Fruit fly (Drosophila melanogaster) whole organism, embryonic: Measurements from ENCODE around the gene CG13766.

Experiments
- Awh ChIP-seq: fragments of 200-800 bp; sonication (Bioruptor generic); IDR thresholded peaks from 2 replicates; pipeline ENCODE4, ENCODE4 v1.3.6; 2022; ENCODE audit warnings: missing biosample characterization, missing genetic modification characterization
- CG10462 ChIP-seq: fragments of 200-800 bp; sonication (Bioruptor generic); optimal IDR thresholded peaks from 2 replicates; lab custom pipeline; 2016; ENCODE audit warnings: missing biosample characterization, missing genetic modification characterization
- CG11560 ChIP-seq: fragments of 200-800 bp; sonication (Bioruptor generic); IDR thresholded peaks from 3 replicates; pipeline ENCODE4 v1.3.6; 2022; ENCODE audit warnings: missing biosample characterization, missing genetic modification characterization
- CG12155 ChIP-seq: fragments of 200-800 bp; sonication (Bioruptor generic); optimal IDR thresholded peaks from 3 replicates; lab custom pipeline; 2016; ENCODE audit warnings: missing biosample characterization, missing genetic modification characterization
- CG12391 ChIP-seq: fragments of 200-800 bp; sonication (Bioruptor generic); optimal IDR thresholded peaks from 3 replicates; lab custom pipeline; 2018; ENCODE audit warnings: missing biosample characterization, mild to moderate bottlenecking, missing genetic modification characterization, moderate library complexity
- CG13424 ChIP-seq: fragments of 200-800 bp; sonication (Bioruptor generic); optimal IDR thresholded peaks from 2 replicates; lab custom pipeline; 2019; ENCODE audit warnings: missing biosample characterization, mild to moderate bottlenecking, missing genetic modification characterization, moderate library complexity
- CG13894 ChIP-seq: fragments of 200-800 bp; sonication (Bioruptor generic); optimal IDR thresholded peaks from 3 replicates; lab custom pipeline; 2018; ENCODE audit warnings: missing biosample characterization, mild to moderate bottlenecking, missing genetic modification characterization, moderate library complexity
- CG15601 ChIP-seq: fragments of 200-800 bp; sonication (Bioruptor generic); optimal IDR thresholded peaks from 3 replicates; lab custom pipeline; 2019; ENCODE audit warnings: missing biosample characterization, mild to moderate bottlenecking, missing genetic modification characterization, moderate library complexity
- CG17328 ChIP-seq: fragments of 200-800 bp; sonication (Bioruptor generic); IDR thresholded peaks from 2 replicates; pipeline ENCODE4 v1.3.6; 2022; ENCODE audit warnings: missing biosample characterization, missing genetic modification characterization
- CG17361 ChIP-seq: fragments of 200-800 bp; sonication (Bioruptor generic); IDR thresholded peaks from 3 replicates; pipeline ENCODE4 v1.3.6; 2022; ENCODE audit warnings: missing biosample characterization, missing genetic modification characterization
- CG17385 ChIP-seq: fragments of 200-800 bp; sonication (Bioruptor generic); optimal IDR thresholded peaks from 3 replicates; lab custom pipeline; 2018; ENCODE audit warnings: missing biosample characterization, mild to moderate bottlenecking, missing genetic modification characterization
- CG17802 ChIP-seq: fragments of 200-800 bp; sonication (Bioruptor generic); optimal IDR thresholded peaks from 2 replicates; lab custom pipeline; 2018; ENCODE audit warnings: missing biosample characterization, mild to moderate bottlenecking, missing genetic modification characterization, moderate library complexity
- CG2202 ChIP-seq: fragments of 200-800 bp; sonication (Bioruptor generic); optimal IDR thresholded peaks from 2 replicates; lab custom pipeline; 2018; ENCODE audit warnings: missing biosample characterization, mild to moderate bottlenecking, missing genetic modification characterization
- CG33557 ChIP-seq: fragments of 200-800 bp; sonication (Bioruptor generic); optimal IDR thresholded peaks from 2 replicates; lab custom pipeline; 2019; ENCODE audit warnings: missing biosample characterization, mild to moderate bottlenecking, missing genetic modification characterization, moderate library complexity
- CG3407 ChIP-seq: fragments of 200-800 bp; sonication (Bioruptor generic); optimal IDR thresholded peaks from 2 replicates; lab custom pipeline; 2018; ENCODE audit warnings: missing biosample characterization, mild to moderate bottlenecking, missing genetic modification characterization
- CG4328 ChIP-seq: fragments of 200-800 bp; sonication (Bioruptor generic); optimal IDR thresholded peaks from 3 replicates; lab custom pipeline; 2017; ENCODE audit warnings: missing biosample characterization, missing genetic modification reagents, missing genetic modification characterization
- CG7556 ChIP-seq: fragments of 200-800 bp; sonication (Bioruptor generic); optimal IDR thresholded peaks from 2 replicates; lab custom pipeline; 2017; ENCODE audit warnings: missing biosample characterization, mild to moderate bottlenecking, missing genetic modification characterization
- CG8388 ChIP-seq: fragments of 200-800 bp; sonication (Bioruptor generic); optimal IDR thresholded peaks from 2 replicates; lab custom pipeline; 2019; ENCODE audit warnings: missing biosample characterization, mild to moderate bottlenecking, missing genetic modification characterization, moderate library complexity
- CG8478 ChIP-seq: fragments of >200 bp; optimal IDR thresholded peaks from 2 replicates; lab custom pipeline; 2018
- CG9437 ChIP-seq: fragments of 200-800 bp; sonication (Bioruptor generic); optimal IDR thresholded peaks from 2 replicates; lab custom pipeline; 2018; ENCODE audit warnings: missing biosample characterization, mild to moderate bottlenecking, missing genetic modification characterization
- CG9797 ChIP-seq: fragments of 200-800 bp; sonication (Bioruptor generic); optimal IDR thresholded peaks from 3 replicates; lab custom pipeline; 2018; ENCODE audit warnings: missing biosample characterization, mild to moderate bottlenecking, missing genetic modification characterization
- CTCF ChIP-seq: fragments of 200-800 bp; sonication (Bioruptor generic); optimal IDR thresholded peaks from 2 replicates; lab custom pipeline; 2017; ENCODE audit warnings: missing biosample characterization, mild to moderate bottlenecking, missing genetic modification characterization, moderate library complexity
- CoRest ChIP-seq: fragments of 200-800 bp; sonication (Bioruptor generic); optimal IDR thresholded peaks from 3 replicates; lab custom pipeline; 2018; ENCODE audit warnings: missing biosample characterization, mild to moderate bottlenecking, missing genetic modification characterization, moderate library complexity
- D19A ChIP-seq: fragments of 200-800 bp; optimal IDR thresholded peaks from 3 replicates; lab custom pipeline; 2019; ENCODE audit warnings: missing biosample characterization, mild to moderate bottlenecking, missing genetic modification characterization, moderate library complexity
- Ets65A ChIP-seq: fragments of 200-800 bp; sonication (Bioruptor generic); peaks from one replicate; lab custom pipeline; 2016; ENCODE audit warnings: missing biosample characterization, missing genetic modification characterization
- Hmx ChIP-seq: fragments of 200-800 bp; sonication (Bioruptor generic); optimal IDR thresholded peaks from 2 replicates; lab custom pipeline; 2016; ENCODE audit warnings: missing biosample characterization, missing genetic modification characterization
- Max ChIP-seq: fragments of 200-800 bp; sonication (Bioruptor generic); optimal IDR thresholded peaks from 2 replicates; lab custom pipeline; 2016; ENCODE audit warnings: missing biosample characterization, mild to moderate bottlenecking, missing genetic modification characterization
- Oli ChIP-seq: fragments of 200-800 bp; sonication (Bioruptor generic); optimal IDR thresholded peaks from 2 replicates; lab custom pipeline; 2018; ENCODE audit warnings: missing biosample characterization, mild to moderate bottlenecking, missing genetic modification characterization, moderate library complexity
- PHDP ChIP-seq: fragments of 200-800 bp; sonication (Bioruptor generic); optimal IDR thresholded peaks from 3 replicates; lab custom pipeline; 2018; ENCODE audit warnings: missing biosample characterization, mild to moderate bottlenecking, missing genetic modification characterization, moderate library complexity
- al ChIP-seq: fragments of 200-800 bp; sonication (Bioruptor generic); IDR thresholded peaks from 2 replicates; pipeline ENCODE4 v1.3.6; 2022; ENCODE audit warnings: missing biosample characterization, missing genetic modification characterization
- dmrt11E ChIP-seq: fragments of 200-800 bp; sonication (Bioruptor generic); optimal IDR thresholded peaks from 3 replicates; lab custom pipeline; 2018; ENCODE audit warnings: missing biosample characterization, mild to moderate bottlenecking, missing genetic modification characterization, moderate library complexity
- gcm ChIP-seq: fragments of 200-800 bp; sonication (Bioruptor generic); optimal IDR thresholded peaks from 2 replicates; lab custom pipeline; 2019; ENCODE audit warnings: missing biosample characterization, mild to moderate bottlenecking, missing genetic modification characterization, moderate library complexity
- gem ChIP-seq: fragments of 200-800 bp; sonication (Bioruptor generic); optimal IDR thresholded peaks from 2 replicates; lab custom pipeline; 2019; ENCODE audit warnings: missing biosample characterization, mild to moderate bottlenecking, missing genetic modification characterization, moderate library complexity
- hbn ChIP-seq: fragments of 200-800 bp; sonication (Bioruptor generic); IDR thresholded peaks from 2 replicates; pipeline ENCODE4 v1.3.6; 2022; ENCODE audit warnings: missing biosample characterization, missing genetic modification characterization; ENCODE audit not compliant: partially characterized antibody
- ken ChIP-seq: fragments of 200-800 bp; sonication (Bioruptor generic); IDR thresholded peaks from 3 replicates; pipeline ENCODE4 v1.3.6; 2022; ENCODE audit warnings: missing biosample characterization, missing genetic modification characterization
- pros ChIP-seq: fragments of 200-800 bp; sonication (Bioruptor generic); optimal IDR thresholded peaks from 3 replicates; lab custom pipeline; 2019; ENCODE audit warnings: missing biosample characterization, mild to moderate bottlenecking, missing genetic modification characterization, moderate library complexity
- pum ChIP-seq: fragments of 200-800 bp; sonication (Bioruptor generic); optimal IDR thresholded peaks from 2 replicates; lab custom pipeline; 2016; ENCODE audit warnings: missing biosample characterization, missing genetic modification characterization
- sc ChIP-seq, 3 experiments: fragments of >200 bp in 2 of 3; fragments of 200-800 bp in 1 of 3; sonication (Bioruptor generic) in 1 of 3; optimal IDR thresholded peaks; 2 replicates in 2 of 3; 3 replicates in 1 of 3; lab custom pipeline; 2017; ENCODE audit warnings: mild to moderate bottlenecking in 1 of 3, missing biosample characterization in 1 of 3, missing genetic modification characterization in 1 of 3, missing genetic modification reagents in 1 of 3
- sqz ChIP-seq: fragments of 200-800 bp; sonication (Bioruptor generic); optimal IDR thresholded peaks from 3 replicates; lab custom pipeline; 2018; ENCODE audit warnings: missing biosample characterization, mild to moderate bottlenecking, missing genetic modification characterization
- tx ChIP-seq: fragments of 200-800 bp; sonication (Bioruptor generic); optimal IDR thresholded peaks from 2 replicates; lab custom pipeline; 2016; ENCODE audit warnings: missing biosample characterization, missing genetic modification characterization
- wdn ChIP-seq: fragments of 200-800 bp; sonication (Bioruptor generic); IDR thresholded peaks from 2 replicates; pipeline ENCODE4 v1.3.6; 2022; ENCODE audit warnings: missing biosample characterization, missing genetic modification characterization

Gene CG13766

DNA sequence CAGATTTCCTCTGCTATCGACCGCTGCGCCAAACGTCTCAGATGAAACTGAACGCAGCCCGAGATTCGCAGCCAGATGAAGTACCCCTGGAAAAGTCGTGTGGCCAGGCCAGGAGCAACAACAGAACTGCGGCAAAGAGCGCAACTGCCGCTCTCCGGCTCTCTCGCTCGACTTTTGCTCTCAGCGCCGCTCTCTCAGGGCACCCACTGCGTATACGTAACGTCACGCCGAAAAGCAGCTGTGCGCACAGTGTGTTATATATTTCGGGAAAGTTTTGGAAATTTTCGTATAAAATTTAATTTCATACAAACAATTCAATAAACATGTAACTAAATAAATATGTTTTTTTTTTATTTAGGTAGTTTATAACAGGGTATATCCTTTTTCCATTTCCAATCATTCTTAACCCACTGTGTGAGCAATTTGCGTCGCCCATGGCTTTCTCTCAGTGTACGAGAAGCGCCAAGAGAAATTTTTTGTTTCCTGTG is 35.1 kb upstream of the CG13766 start, which contains the start of gene Dpp10 (continued):
- no peak for TF ChIP-seq hbn (GFP tag; lab: Robert Waterston, UW)
- TF ChIP-seq CG15601, result peak; percentile 32
- TF ChIP-seq CG11560 (tag; lab: Robert Waterston, UW), result peak; percentile 89
- TF ChIP-seq Awh (GFP tag; lab: Robert Waterston, UW), result peak; percentile 91
- peak; percentile 96 for TF ChIP-seq CG7556 (GFP tag; lab: Kevin White, UChicago)
- TF ChIP-seq Hmx, result peak; percentile 43
- TF ChIP-seq pum (GFP tag; lab: Kevin White, UChicago), result peak; percentile 37
- TF ChIP-seq CG17361 (GFP tag; lab: Robert Waterston, UW), result peak; percentile 83; the same call in 2 of the 3 replicates
- no peak for TF ChIP-seq CG9797 (GFP tag; lab: Kevin White, UChicago)
- TF ChIP-seq sqz, result peak; percentile 68
- TF ChIP-seq Max, result peak; percentile 83
- peak; percentile 96 for TF ChIP-seq wdn
- peak; percentile 90 for TF ChIP-seq CG12391 (tag; lab: Kevin White, UChicago)
- TF ChIP-seq, all 482 proteins: peak for 402

- peak; percentile 57 for TF ChIP-seq PHDP
- TF ChIP-seq CG2202 (tag; lab: Kevin White, UChicago), result peak; percentile 28
- no peak for TF ChIP-seq gcm
- peak; percentile 60 for TF ChIP-seq CG33557
- TF ChIP-seq tx, result no peak
- TF ChIP-seq CG11560 (tag; lab: Robert Waterston, UW), result no peak
- peak; percentile 10 for TF ChIP-seq CG10462 (GFP tag; lab: Kevin White, UChicago)
- TF ChIP-seq CG17385 (GFP tag; lab: Kevin White, UChicago), result peak; percentile 15
- TF ChIP-seq CG13894 (tag; lab: Kevin White, UChicago), result no peak
- TF ChIP-seq CG12391 (tag; lab: Kevin White, UChicago), result peak; percentile 75
- TF ChIP-seq sc (optimal IDR thresholded peaks at IDR 0.05; lab: Kevin White, UChicago), result no peak
- peak; percentile 38 for TF ChIP-seq sc (GFP tag; optimal IDR thresholded peaks at IDR 0.05; lab: Kevin White, UChicago)
- TF ChIP-seq Oli (tag; lab: Kevin White, UChicago), result peak; percentile 19
- TF ChIP-seq CoRest (tag; lab: Kevin White, UChicago), result peak; percentile 0
- no peak for TF ChIP-seq al (GFP tag; lab: Robert Waterston, UW)
- TF ChIP-seq dmrt11E, result peak; percentile 61
- TF ChIP-seq CG13424 (tag; lab: Kevin White, UChicago), result peak; percentile 61
- peak; percentile 6 for TF ChIP-seq CG3407 (GFP tag; lab: Kevin White, UChicago)
- TF ChIP-seq CG17328 (GFP tag; lab: Robert Waterston, UW), result peak; percentile 17; the same call in 1 of the 2 replicates
- TF ChIP-seq D19A (tag; lab: Kevin White, UChicago), result no peak
- TF ChIP-seq CG4328, result no peak
- TF ChIP-seq CG8388 (GFP tag; lab: Kevin White, UChicago), result peak; percentile 69
- peak; percentile 82 for TF ChIP-seq gem (tag; lab: Kevin White, UChicago)
- TF ChIP-seq CG17802 (tag; lab: Kevin White, UChicago), result no peak
- no peak for TF ChIP-seq Ets65A
- TF ChIP-seq pros, result no peak
- peak; percentile 30 for TF ChIP-seq CG9437
- TF ChIP-seq, all 482 proteins: peak for 16
Observed at dm6 chr2L:6595027-6595426, 29.0 kb upstream of the CG13766 start.

DNA sequence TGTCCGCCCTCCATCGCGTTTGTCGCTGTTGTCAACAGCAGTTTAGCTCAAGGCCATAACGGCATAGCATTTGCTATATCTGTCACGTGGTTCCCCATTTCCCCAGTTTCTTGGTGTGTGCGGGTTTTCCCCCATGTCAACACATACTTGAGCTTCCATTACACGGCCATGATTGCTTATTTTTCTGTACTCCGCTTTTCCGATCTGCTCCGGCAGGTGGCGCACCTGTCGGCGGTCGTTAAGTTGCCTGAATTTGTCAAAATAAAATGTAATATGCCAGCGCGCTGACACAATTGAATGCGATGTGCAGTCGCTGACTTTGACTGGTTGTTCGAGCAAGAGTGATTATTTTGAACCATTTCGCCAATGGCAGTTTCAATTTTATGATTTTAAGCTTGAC is 18.4 kb upstream of the CG13766 start:
- TF ChIP-seq CG12155 (GFP tag; lab: Kevin White, UChicago) (no peak), ken (GFP tag; lab: Robert Waterston, UW) (peak; percentile 40; the same call in 1 of the 3 replicates), CTCF (GFP tag; lab: Kevin White, UChicago) (peak; percentile 79), CG8478 (peak; percentile 55)
